Worm (Caenorhabditis elegans): Measurements from ENCODE around the gene rps-16.

The rps-16 gene

ce11 chrV:15012542-15013301, 12.4 kb upstream of the rps-16 start:
- TF ChIP-seq mdl-1 (tag; optimal IDR thresholded peaks at IDR 0.05) (no peak), nhr-12 (tag; optimal IDR thresholded peaks at IDR 0.05) (no peak), lin-39 (tag; optimal IDR thresholded peaks at IDR 0.05) (no peak), lsy-12 (tag; optimal IDR thresholded peaks at IDR 0.05) (no peak), unc-39 (tag; optimal IDR thresholded peaks at IDR 0.05) (no peak), lin-15B (tag; optimal IDR thresholded peaks at IDR 0.05) (no peak), ceh-16 (tag; optimal IDR thresholded peaks at IDR 0.05) (no peak), nhr-237 (tag; optimal IDR thresholded peaks at IDR 0.05) (no peak), elt-1 (tag; optimal IDR thresholded peaks at IDR 0.05) (peak; percentile 49), zag-1 (tag; optimal IDR thresholded peaks at IDR 0.05) (no peak), ZK546.5 (tag; optimal IDR thresholded peaks at IDR 0.05) (no peak), ceh-9 (tag; optimal IDR thresholded peaks at IDR 0.05) (no peak), nhr-25 (tag; optimal IDR thresholded peaks at IDR 0.05) (no peak), nfya-1 (tag; optimal IDR thresholded peaks at IDR 0.05; ENCODE audit: insufficient read depth) (peak; percentile 10), elt-2 (tag; optimal IDR thresholded peaks at IDR 0.05) (peak; percentile 30), ama-1 (optimal IDR thresholded peaks at IDR 0.05) (peak; percentile 22), nhr-67 (tag; optimal IDR thresholded peaks at IDR 0.05) (no peak), tbx-2 (tag; optimal IDR thresholded peaks at IDR 0.05) (no peak)

- TF ChIP-seq lin-15B (tag; optimal IDR thresholded peaks at IDR 0.05) (no peak), aly-2 (tag; optimal IDR thresholded peaks at IDR 0.05) (no peak), nhr-23 (tag; optimal IDR thresholded peaks at IDR 0.05) (no peak), hmg-11 (tag; optimal IDR thresholded peaks at IDR 0.05) (no peak), unc-39 (tag; optimal IDR thresholded peaks at IDR 0.05) (no peak), nhr-76 (tag; optimal IDR thresholded peaks at IDR 0.05) (no peak)
Measured at ce11 chrV:15011560-15011959, 11.2 kb upstream of the rps-16 start, which contains the start of gene nmr-2. Gene nmr-2 (minus strand): TSS chrV:15011660.

ce11 chrV:15004800-15005199, 4.5 kb upstream of the rps-16 start, which contains the start of gene hrde-2:
Gene hrde-2 (plus strand): TSS chrV:15005100.
- TF ChIP-seq nhr-25 (tag; optimal IDR thresholded peaks at IDR 0.05) (no peak), R02D3.7 (tag; optimal IDR thresholded peaks at IDR 0.05) (no peak), ceh-9 (tag; optimal IDR thresholded peaks at IDR 0.05) (no peak), ama-1 (optimal IDR thresholded peaks at IDR 0.05) (no peak), skn-1 (tag; optimal IDR thresholded peaks at IDR 0.05) (no peak), nhr-11 (tag; optimal IDR thresholded peaks at IDR 0.05) (no peak), ztf-4 (tag; optimal IDR thresholded peaks at IDR 0.05) (no peak), jun-1 (tag; optimal IDR thresholded peaks at IDR 0.05) (no peak), egl-5 (tag; optimal IDR thresholded peaks at IDR 0.05) (no peak), nhr-28 (tag; optimal IDR thresholded peaks at IDR 0.05) (no peak), elt-1 (tag; optimal IDR thresholded peaks at IDR 0.05) (no peak), aly-2 (tag; optimal IDR thresholded peaks at IDR 0.05) (no peak), fkh-2 (tag; optimal IDR thresholded peaks at IDR 0.05) (no peak), tbx-2 (tag; optimal IDR thresholded peaks at IDR 0.05) (no peak)

- TF ChIP-seq elt-1 (tag; optimal IDR thresholded peaks at IDR 0.05) = peak; percentile 24
- TF ChIP-seq nhr-28 (tag; optimal IDR thresholded peaks at IDR 0.05) = no peak
- peak; percentile 80 for TF ChIP-seq snpc-4 (tag; optimal IDR thresholded peaks at IDR 0.05)
- peak; percentile 26 for TF ChIP-seq ztf-4 (tag; optimal IDR thresholded peaks at IDR 0.05)
- no peak for TF ChIP-seq nhr-67 (tag; optimal IDR thresholded peaks at IDR 0.05)
- peak; percentile 91 for TF ChIP-seq nhr-43 (tag; optimal IDR thresholded peaks at IDR 0.05; ENCODE audit: poor library complexity, severe bottlenecking)
- TF ChIP-seq pqm-1 (tag; optimal IDR thresholded peaks at IDR 0.05) = peak; percentile 61
- TF ChIP-seq skn-1 (tag; optimal IDR thresholded peaks at IDR 0.05) = peak; percentile 71
- TF ChIP-seq lin-39 (tag; optimal IDR thresholded peaks at IDR 0.05) = peak; percentile 84
- TF ChIP-seq daf-12 (tag; optimal IDR thresholded peaks at IDR 0.05) = no peak
- no peak for TF ChIP-seq fkh-2 (tag; optimal IDR thresholded peaks at IDR 0.05)
- TF ChIP-seq zag-1 (tag; optimal IDR thresholded peaks at IDR 0.05) = peak; percentile 39
- peak; percentile 48 for TF ChIP-seq tbx-2 (tag; optimal IDR thresholded peaks at IDR 0.05)
- no peak for TF ChIP-seq ceh-16 (tag; optimal IDR thresholded peaks at IDR 0.05)
- peak; percentile 59 for TF ChIP-seq unc-62 (GFP tag; optimal IDR thresholded peaks at IDR 0.05)
- no peak for TF ChIP-seq sea-2 (GFP tag; optimal IDR thresholded peaks at IDR 0.05)
- peak; percentile 98 for TF ChIP-seq lin-15B (tag; optimal IDR thresholded peaks at IDR 0.05)
- TF ChIP-seq unc-39 (tag; optimal IDR thresholded peaks at IDR 0.05) = no peak
- peak in 1 of 3 experiments; percentile 72 for TF ChIP-seq elt-3 (tag; optimal IDR thresholded peaks at IDR 0.05)
- TF ChIP-seq eor-1 (tag; optimal IDR thresholded peaks at IDR 0.05) = no peak
- no peak for TF ChIP-seq ceh-9 (tag; optimal IDR thresholded peaks at IDR 0.05)
- TF ChIP-seq nhr-11 (tag; optimal IDR thresholded peaks at IDR 0.05) = peak; percentile 76
- TF ChIP-seq nhr-25 (tag; optimal IDR thresholded peaks at IDR 0.05) = peak; percentile 94
- peak; percentile 91 for TF ChIP-seq lsy-12 (tag; optimal IDR thresholded peaks at IDR 0.05)
- no peak for TF ChIP-seq nhr-237 (tag; optimal IDR thresholded peaks at IDR 0.05)
- TF ChIP-seq egl-5 (tag; optimal IDR thresholded peaks at IDR 0.05) = peak; percentile 92
- peak; percentile 88 for TF ChIP-seq R02D3.7 (tag; optimal IDR thresholded peaks at IDR 0.05)
- TF ChIP-seq nfya-1 (tag; optimal IDR thresholded peaks at IDR 0.05; ENCODE audit: insufficient read depth) = peak; percentile 94
- no peak for TF ChIP-seq nhr-12 (tag; optimal IDR thresholded peaks at IDR 0.05)
- TF ChIP-seq ceh-28 (tag; optimal IDR thresholded peaks at IDR 0.05) = peak; percentile 96
- peak; percentile 53 for TF ChIP-seq ceh-82 (tag; optimal IDR thresholded peaks at IDR 0.05)
- TF ChIP-seq hmg-11 (tag; optimal IDR thresholded peaks at IDR 0.05) = peak; percentile 81
- peak; percentile 14 for TF ChIP-seq nhr-77 (tag; optimal IDR thresholded peaks at IDR 0.05)
- peak; percentile 80 for TF ChIP-seq fkh-10 (GFP tag; optimal IDR thresholded peaks at IDR 0.05)
Measured at ce11 chrV:15002184-15002690, 1.9 kb upstream of the rps-16 start, which contains the start of the genes fib-1 and mut-15. Gene fib-1 (minus strand): TSS chrV:15002223. Gene mut-15 (plus strand): TSS chrV:15002543.

Data from whole organism, L3 larva.